Fruit fly (Drosophila melanogaster) whole organism, embryonic: ENCODE measurements around the gene CG32639.

Experiments
- ATbp ChIP-seq: fragments of 200-800 bp; sonication (Bioruptor generic); optimal IDR thresholded peaks from 2 replicates; lab custom pipeline; 2017; ENCODE audit warnings: missing biosample characterization, mild to moderate bottlenecking, missing genetic modification characterization, missing genetic modification reagents
- Atf6 ChIP-seq: fragments of 200-800 bp; sonication (Bioruptor generic); IDR thresholded peaks from 2 replicates; pipeline ENCODE4 v1.3.6; 2022; ENCODE audit warnings: missing biosample characterization, missing genetic modification characterization
- CG11093 ChIP-seq: fragments of 200-800 bp; sonication (Bioruptor generic); IDR thresholded peaks from 3 replicates; pipeline ENCODE4 v1.3.6; 2022; ENCODE audit warnings: missing biosample characterization, missing genetic modification characterization
- CG14710 ChIP-seq: fragments of 200-800 bp; sonication (Bioruptor generic); optimal IDR thresholded peaks from 3 replicates; lab custom pipeline; 2019; ENCODE audit warnings: missing biosample characterization, mild to moderate bottlenecking, missing genetic modification characterization, moderate library complexity
- CG14965 ChIP-seq: fragments of 200-800 bp; sonication (Bioruptor generic); optimal IDR thresholded peaks from 2 replicates; lab custom pipeline; 2016; ENCODE audit warnings: missing biosample characterization, missing genetic modification characterization, borderline replicate concordance
- CG16813 ChIP-seq: fragments of 200-800 bp; sonication (Bioruptor generic); IDR thresholded peaks from 3 replicates; pipeline ENCODE4 v1.3.6; 2022; ENCODE audit warnings: missing biosample characterization, missing genetic modification characterization; ENCODE audit not compliant: partially characterized antibody
- CG17186 ChIP-seq: fragments of 200-800 bp; sonication (Bioruptor generic); optimal IDR thresholded peaks from 3 replicates; lab custom pipeline; 2017; ENCODE audit warnings: missing biosample characterization, missing genetic modification reagents, missing genetic modification characterization
- CG18476 ChIP-seq: fragments of 200-800 bp; sonication (Bioruptor generic); optimal IDR thresholded peaks from 2 replicates; lab custom pipeline; 2016; ENCODE audit warnings: missing biosample characterization, mild to moderate bottlenecking, missing genetic modification characterization
- CG18619 ChIP-seq: fragments of 200-800 bp; sonication (Bioruptor generic); optimal IDR thresholded peaks from 3 replicates; lab custom pipeline; 2017; ENCODE audit warnings: missing biosample characterization, mild to moderate bottlenecking, missing genetic modification characterization
- CG3163 ChIP-seq: fragments of 200-800 bp; sonication (Bioruptor generic); optimal IDR thresholded peaks from 3 replicates; lab custom pipeline; 2016; ENCODE audit warnings: missing biosample characterization, missing genetic modification characterization
- CG34224 ChIP-seq: fragments of 200-800 bp; sonication (Bioruptor generic); IDR thresholded peaks from 3 replicates; pipeline ENCODE4 v1.3.6; 2022; ENCODE audit warnings: missing biosample characterization, missing genetic modification characterization; ENCODE audit not compliant: partially characterized antibody
- CG34422 ChIP-seq: fragments of 200-800 bp; sonication (Bioruptor generic); IDR thresholded peaks from 3 replicates; pipeline ENCODE4 v1.3.6; 2022; ENCODE audit warnings: missing biosample characterization, missing genetic modification characterization
- CG3726 ChIP-seq: fragments of 200-800 bp; sonication (Bioruptor generic); IDR thresholded peaks from 3 replicates; pipeline ENCODE4, ENCODE4 v1.3.6; 2022; ENCODE audit warnings: missing biosample characterization, missing genetic modification characterization
- CG3995 ChIP-seq: fragments of 200-800 bp; sonication (Bioruptor generic); optimal IDR thresholded peaks from 3 replicates; lab custom pipeline; 2016; ENCODE audit warnings: missing biosample characterization, missing genetic modification characterization
- CG4328 ChIP-seq: fragments of 200-800 bp; sonication (Bioruptor generic); optimal IDR thresholded peaks from 3 replicates; lab custom pipeline; 2017; ENCODE audit warnings: missing biosample characterization, missing genetic modification reagents, missing genetic modification characterization
- CG5953 ChIP-seq: fragments of 200-800 bp; sonication (Bioruptor generic); IDR thresholded peaks from 2 replicates; pipeline ENCODE4 v1.3.6; 2022; ENCODE audit warnings: missing biosample characterization, missing genetic modification characterization
- CG6654 ChIP-seq: fragments of 200-800 bp; sonication (Bioruptor generic); optimal IDR thresholded peaks from 2 replicates; lab custom pipeline; 2017; ENCODE audit warnings: missing biosample characterization, mild to moderate bottlenecking, missing genetic modification characterization
- CG6791 ChIP-seq: fragments of 200-800 bp; sonication (Bioruptor generic); IDR thresholded peaks from 3 replicates; pipeline ENCODE4 v1.3.6; 2022; ENCODE audit warnings: missing biosample characterization, missing genetic modification characterization; ENCODE audit not compliant: partially characterized antibody
- CG7963 ChIP-seq: fragments of 200-800 bp; sonication (Bioruptor generic); IDR thresholded peaks from 3 replicates; pipeline ENCODE4 v1.3.6; 2022; ENCODE audit warnings: missing biosample characterization, missing genetic modification characterization; ENCODE audit not compliant: partially characterized antibody
- CG8089 ChIP-seq: fragments of 200-800 bp; sonication (Bioruptor generic); optimal IDR thresholded peaks from 3 replicates; lab custom pipeline; 2016; ENCODE audit warnings: missing biosample characterization, missing genetic modification characterization
- Dad ChIP-seq: fragments of 200-800 bp; sonication (Bioruptor generic); optimal IDR thresholded peaks from 3 replicates; lab custom pipeline; 2016; ENCODE audit warnings: missing biosample characterization, missing genetic modification characterization
- Doc3 ChIP-seq: fragments of 200-800 bp; sonication (Bioruptor generic); IDR thresholded peaks from 3 replicates; pipeline ENCODE4 v1.3.6; 2022; ENCODE audit warnings: missing biosample characterization, missing genetic modification characterization; ENCODE audit not compliant: partially characterized antibody
- Oaz ChIP-seq: fragments of 200-800 bp; sonication (Bioruptor generic); IDR thresholded peaks from 2 replicates; pipeline ENCODE4 v1.3.6; 2022; ENCODE audit warnings: missing biosample characterization, missing genetic modification characterization
- Sox102F ChIP-seq: fragments of 200-800 bp; sonication (Bioruptor generic); optimal IDR thresholded peaks from 2 replicates; lab custom pipeline; 2018; ENCODE audit warnings: missing biosample characterization, mild to moderate bottlenecking, missing genetic modification characterization, moderate library complexity
- Sry-δ ChIP-seq: fragments of 200-800 bp; sonication (Bioruptor generic); optimal IDR thresholded peaks from 2 replicates; lab custom pipeline; 2016; ENCODE audit warnings: missing biosample characterization, missing genetic modification characterization
- bsh ChIP-seq, 2 experiments: fragments of 200-800 bp; sonication (Bioruptor generic); optimal IDR thresholded peaks; 2 replicates each; lab custom pipeline; 2017 to 2018; ENCODE audit warnings: mild to moderate bottlenecking in 2 of 2, missing biosample characterization in 2 of 2, missing genetic modification characterization in 2 of 2, moderate library complexity in 1 of 2
- chn ChIP-seq: fragments of 200-800 bp; sonication (Bioruptor generic); optimal IDR thresholded peaks from 2 replicates; lab custom pipeline; 2016; ENCODE audit warnings: missing biosample characterization, missing genetic modification characterization
- crol ChIP-seq: fragments of 200-800 bp; sonication (Bioruptor generic); IDR thresholded peaks from 2 replicates; pipeline ENCODE4 v1.3.6; 2022; ENCODE audit warnings: missing biosample characterization, missing genetic modification characterization
- esg ChIP-seq: fragments of 200-800 bp; sonication (Bioruptor generic); conservative IDR thresholded peaks from 2 replicates; pipeline ENCODE4 v1.3.6; 2022; ENCODE audit warnings: missing biosample characterization, missing genetic modification characterization
- eve ChIP-seq, 2 experiments: fragments of >200 bp; optimal IDR thresholded peaks; 2 replicates each; lab custom pipeline; 2017; ENCODE audit warnings: missing biosample characterization in 2 of 2, missing genetic modification characterization in 2 of 2
- h ChIP-seq: fragments of >200 bp; optimal IDR thresholded peaks from 2 replicates; lab custom pipeline; 2017
- mam ChIP-seq: fragments of 200-800 bp; sonication (Bioruptor generic); optimal IDR thresholded peaks from 3 replicates; lab custom pipeline; 2016; ENCODE audit warnings: missing biosample characterization, missing genetic modification characterization
- nau ChIP-seq: fragments of 200-800 bp; sonication (Bioruptor generic); optimal IDR thresholded peaks from 3 replicates; lab custom pipeline; 2017; ENCODE audit warnings: missing biosample characterization, mild to moderate bottlenecking, missing genetic modification characterization, missing genetic modification reagents
- nerfin-2 ChIP-seq: fragments of 200-800 bp; sonication (Bioruptor generic); IDR thresholded peaks from 2 replicates; pipeline ENCODE4 v1.3.6; 2022; ENCODE audit warnings: missing biosample characterization, missing genetic modification characterization; ENCODE audit not compliant: partially characterized antibody
- nmo ChIP-seq: fragments of 200-800 bp; sonication (Bioruptor generic); optimal IDR thresholded peaks from 2 replicates; lab custom pipeline; 2018; ENCODE audit warnings: missing biosample characterization, mild to moderate bottlenecking, missing genetic modification characterization, moderate library complexity
- pros ChIP-seq: fragments of 200-800 bp; sonication (Bioruptor generic); optimal IDR thresholded peaks from 3 replicates; lab custom pipeline; 2019; ENCODE audit warnings: missing biosample characterization, mild to moderate bottlenecking, missing genetic modification characterization, moderate library complexity
- row ChIP-seq: fragments of 200-800 bp; sonication (Bioruptor generic); IDR thresholded peaks from 3 replicates; pipeline ENCODE4 v1.3.6; 2022; ENCODE audit warnings: missing biosample characterization, missing genetic modification characterization
- sna ChIP-seq: fragments of 200-800 bp; sonication (Bioruptor generic); IDR thresholded peaks from 2 replicates; pipeline ENCODE4 v1.3.6; 2022; ENCODE audit warnings: missing biosample characterization, missing genetic modification characterization; ENCODE audit not compliant: partially characterized antibody
- sr ChIP-seq: fragments of 200-800 bp; sonication (Bioruptor generic); IDR thresholded peaks from 3 replicates; pipeline ENCODE4 v1.3.6; 2022; ENCODE audit warnings: missing biosample characterization, missing genetic modification characterization
- stwl ChIP-seq: fragments of 200-800 bp; sonication (Bioruptor generic); optimal IDR thresholded peaks from 3 replicates; lab custom pipeline; 2018; ENCODE audit warnings: missing biosample characterization, mild to moderate bottlenecking, missing genetic modification characterization, moderate library complexity
- sug ChIP-seq: fragments of 200-800 bp; optimal IDR thresholded peaks from 2 replicates; lab custom pipeline; 2019; ENCODE audit warnings: missing biosample characterization, mild to moderate bottlenecking, missing genetic modification characterization, moderate library complexity
- tin ChIP-seq: fragments of 200-800 bp; sonication (Bioruptor generic); optimal IDR thresholded peaks from 3 replicates; lab custom pipeline; 2016; ENCODE audit warnings: missing biosample characterization, missing genetic modification characterization
- unc-4 ChIP-seq: fragments of 200-800 bp; sonication (Bioruptor generic); IDR thresholded peaks from 2 replicates; pipeline ENCODE4 v1.3.6; 2022; ENCODE audit warnings: missing biosample characterization, missing genetic modification characterization; ENCODE audit not compliant: partially characterized antibody
- vnd ChIP-seq: fragments of 200-800 bp; sonication (Bioruptor generic); IDR thresholded peaks from 3 replicates; pipeline ENCODE4 v1.3.6; 2022; ENCODE audit warnings: missing biosample characterization, missing genetic modification characterization; ENCODE audit not compliant: partially characterized antibody
- wor ChIP-seq: fragments of 200-800 bp; sonication (Bioruptor generic); IDR thresholded peaks from 2 replicates; pipeline ENCODE4 v1.3.6; 2022; ENCODE audit warnings: missing biosample characterization, missing genetic modification characterization
- zen2 ChIP-seq: fragments of 200-800 bp; sonication (Bioruptor generic); IDR thresholded peaks from 3 replicates; pipeline ENCODE4 v1.3.6; 2022; ENCODE audit warnings: missing biosample characterization, missing genetic modification characterization; ENCODE audit not compliant: partially characterized antibody

Gene CG32639

DNA sequence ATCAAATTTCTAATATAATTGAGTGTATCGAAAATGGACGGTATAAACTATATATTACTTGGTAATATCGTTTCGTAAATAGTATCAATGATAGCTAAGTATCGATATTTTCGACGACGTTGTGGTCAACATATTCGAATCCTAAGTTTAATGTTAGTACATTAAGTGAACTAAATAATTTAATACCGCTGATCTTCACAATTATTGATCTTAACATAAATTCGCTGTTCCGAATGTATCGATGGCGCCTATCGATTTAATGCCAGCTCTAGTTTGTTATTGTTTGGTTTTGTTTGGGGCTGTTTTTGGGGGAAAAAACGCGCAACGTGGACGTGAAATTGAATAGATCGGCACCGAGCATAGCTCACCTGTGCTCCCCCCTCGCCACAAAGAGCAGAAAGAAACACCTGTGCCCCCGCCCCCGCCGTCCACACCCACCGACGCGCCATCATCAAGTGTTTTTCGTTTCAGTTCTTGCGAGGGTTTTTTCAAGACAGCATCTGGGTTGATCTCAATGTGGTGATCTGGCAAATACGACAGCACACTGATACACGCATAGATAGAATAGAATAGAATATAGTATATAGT is 49.5 kb upstream of the CG32639 start (continued):
- TF ChIP-seq Doc3 (GFP tag; lab: Robert Waterston, UW) (peak; percentile 47; the same call in 1 of the 3 replicates), row (GFP tag; lab: Robert Waterston, UW) (0 out of 3 replicates have a peak, but pooled peaks have one; percentile 24), CG3726 (GFP tag; lab: Robert Waterston, UW) (no peak), zen2 (GFP tag; lab: Robert Waterston, UW) (peak; percentile 60; the same call in 1 of the 3 replicates), CG14710 (tag; lab: Kevin White, UChicago) (peak; percentile 9), unc-4 (GFP tag; lab: Robert Waterston, UW) (peak; percentile 65; the same call in 1 of the 2 replicates), sna (GFP tag; lab: Robert Waterston, UW) (0 out of 2 replicates have a peak, but pooled peaks have one; percentile 41), Sry-δ (GFP tag; lab: Kevin White, UChicago) (peak; percentile 86), CG6654 (no peak), CG16813 (GFP tag; lab: Robert Waterston, UW) (peak; percentile 67; the same call in 1 of the 3 replicates), CG3995 (GFP tag; lab: Kevin White, UChicago) (no peak), vnd (GFP tag; lab: Robert Waterston, UW) (peak; percentile 37; the same call in 1 of the 3 replicates), crol (GFP tag; lab: Robert Waterston, UW) (peak; percentile 83), nmo (GFP tag; lab: Kevin White, UChicago) (peak; percentile 21), tin (no peak)

DNA sequence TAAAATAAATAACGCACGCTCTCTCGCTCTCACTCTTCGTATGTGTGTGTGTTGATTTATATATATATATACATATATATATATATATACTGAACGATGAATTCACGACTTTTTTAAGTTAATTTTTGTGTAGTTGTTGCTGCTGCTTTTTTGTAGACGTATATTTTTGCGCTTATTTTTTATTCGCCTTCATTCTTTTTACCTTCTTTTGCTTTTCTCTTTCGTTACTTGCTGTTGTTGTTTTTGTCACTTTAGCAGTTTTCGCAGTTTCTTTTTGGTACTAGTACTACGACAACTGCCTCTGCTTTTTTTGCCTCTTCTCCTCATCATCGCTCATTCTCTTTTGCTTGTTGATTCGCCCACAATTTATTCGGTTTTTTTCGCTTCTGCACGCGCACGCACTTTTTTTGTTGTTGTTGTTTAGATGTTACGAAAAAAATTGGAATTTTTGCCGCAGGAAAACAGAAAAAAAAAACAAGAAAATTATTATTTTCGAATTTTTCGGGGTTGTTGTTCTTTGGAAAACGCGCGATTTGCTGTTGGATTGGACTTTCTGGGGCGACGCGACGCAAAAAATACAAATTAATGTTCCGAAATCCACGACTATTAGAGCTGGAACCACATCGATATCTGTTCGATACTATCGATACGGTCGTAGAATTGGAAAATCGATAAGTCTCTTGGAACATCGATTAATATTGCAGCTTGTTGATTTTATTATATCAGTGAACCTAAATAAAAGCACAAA is 48.8 kb upstream of the CG32639 start, which contains the start of the genes HDAC4 and CG15743:
Gene HDAC4, minus strand, starts transcription at position 632 of the 748 bp plus-strand sequence.
Gene CG15743, plus strand, starts transcription at position 707 of the 748 bp plus-strand sequence.
- TF ChIP-seq sr (GFP tag; lab: Robert Waterston, UW) = 0 out of 3 replicates have a peak, but pooled peaks have one; percentile 18
- no peak for TF ChIP-seq Oaz (GFP tag; lab: Robert Waterston, UW)
- TF ChIP-seq Sox102F (GFP tag; lab: Kevin White, UChicago) = no peak
- no peak for TF ChIP-seq CG17186 (GFP tag; lab: Kevin White, UChicago)
- TF ChIP-seq h (lab: Kevin White, UChicago) = no peak
- peak; percentile 84 for TF ChIP-seq nerfin-2 (GFP tag; lab: Robert Waterston, UW)
- no peak for TF ChIP-seq CG5953 (GFP tag; lab: Robert Waterston, UW)
- TF ChIP-seq nau (GFP tag; lab: Kevin White, UChicago) = no peak
- TF ChIP-seq Atf6 = no peak
- no peak for TF ChIP-seq CG8089 (GFP tag; lab: Kevin White, UChicago)
- TF ChIP-seq Dad (GFP tag; lab: Kevin White, UChicago) = no peak
- TF ChIP-seq stwl (tag; lab: Kevin White, UChicago) = peak; percentile 12
- TF ChIP-seq CG3163 (GFP tag; lab: Kevin White, UChicago) = no peak
- peak; percentile 90 for TF ChIP-seq CG34224 (GFP tag; lab: Robert Waterston, UW)
- TF ChIP-seq chn = no peak
- TF ChIP-seq sug (tag; lab: Kevin White, UChicago) = no peak
- TF ChIP-seq esg (GFP tag; lab: Robert Waterston, UW) = no peak
- no peak for TF ChIP-seq CG11093 (GFP tag; lab: Robert Waterston, UW)
- TF ChIP-seq CG34422 (GFP tag; lab: Robert Waterston, UW) = no peak
- TF ChIP-seq eve (GFP tag; optimal IDR thresholded peaks at IDR 0.05; lab: Kevin White, UChicago) = no peak
- TF ChIP-seq Doc3 (GFP tag; lab: Robert Waterston, UW) = peak; percentile 85
- no peak for TF ChIP-seq bsh (GFP tag; optimal IDR thresholded peaks at IDR 0.05; lab: Kevin White, UChicago)
- TF ChIP-seq pros (GFP tag; lab: Kevin White, UChicago) = no peak
- no peak for TF ChIP-seq ATbp
- TF ChIP-seq wor (GFP tag; lab: Robert Waterston, UW) = no peak
- TF ChIP-seq CG14965 = no peak
- no peak for TF ChIP-seq CG4328 (GFP tag; lab: Kevin White, UChicago)
- TF ChIP-seq mam (GFP tag; lab: Kevin White, UChicago) = no peak
- peak; percentile 91 for TF ChIP-seq CG6791 (GFP tag; lab: Robert Waterston, UW)
- TF ChIP-seq CG18619 (GFP tag; lab: Kevin White, UChicago) = no peak
- peak; percentile 93 for TF ChIP-seq Sry-δ (GFP tag; lab: Kevin White, UChicago)
- no peak for TF ChIP-seq CG18476 (GFP tag; lab: Kevin White, UChicago)
- TF ChIP-seq CG7963 (GFP tag; lab: Robert Waterston, UW) = peak; percentile 81
